Worm (Caenorhabditis elegans): ENCODE measurements around the gene clc-24.

The clc-24 gene

DNA sequence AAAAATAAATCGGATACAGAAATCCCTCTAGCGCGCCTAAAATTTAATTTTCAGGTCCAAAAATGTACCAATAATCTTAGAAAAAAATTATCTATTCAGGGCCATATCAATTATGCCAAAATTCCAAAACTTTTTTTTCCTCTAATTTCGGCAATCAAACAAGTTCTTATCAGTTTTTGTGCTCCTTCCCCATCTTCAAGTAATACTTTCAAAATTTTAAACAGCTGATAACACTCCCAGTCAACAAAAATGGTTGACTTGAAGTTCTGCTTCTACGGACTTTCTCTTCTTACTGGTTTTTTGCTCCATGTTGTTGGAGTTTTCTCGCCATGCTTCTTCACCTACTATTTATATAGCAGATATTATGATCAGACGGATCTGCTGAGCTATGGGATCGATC, 10.9 kb downstream of the clc-24 start, which contains the start of gene clc-23:
Gene clc-23, plus strand, starts transcription at position 223 of the 400 bp plus-strand sequence.
- TF ChIP-seq unc-39 (tag; optimal IDR thresholded peaks at IDR 0.05) (no peak), nhr-76 (tag; optimal IDR thresholded peaks at IDR 0.05) (no peak), ceh-43 (GFP tag; optimal IDR thresholded peaks at IDR 0.05) (no peak), zip-8 (tag; optimal IDR thresholded peaks at IDR 0.05) (no peak), mep-1 (tag; optimal IDR thresholded peaks at IDR 0.05) (no peak), nhr-2 (tag; optimal IDR thresholded peaks at IDR 0.05) (no peak), tbx-8 (GFP tag; optimal IDR thresholded peaks at IDR 0.05) (no peak), mls-2 (tag; optimal IDR thresholded peaks at IDR 0.05) (no peak), blmp-1 (tag; optimal IDR thresholded peaks at IDR 0.05) (no peak), sptf-1 (tag; optimal IDR thresholded peaks at IDR 0.05) (no peak), nhr-237 (tag; optimal IDR thresholded peaks at IDR 0.05) (no peak), unc-62 (GFP tag; optimal IDR thresholded peaks at IDR 0.05) (no peak), snpc-4 (tag; optimal IDR thresholded peaks at IDR 0.05) (no peak), ceh-83 (GFP tag; optimal IDR thresholded peaks at IDR 0.05) (no peak), lin-13 (tag; optimal IDR thresholded peaks at IDR 0.05) (no peak)

DNA sequence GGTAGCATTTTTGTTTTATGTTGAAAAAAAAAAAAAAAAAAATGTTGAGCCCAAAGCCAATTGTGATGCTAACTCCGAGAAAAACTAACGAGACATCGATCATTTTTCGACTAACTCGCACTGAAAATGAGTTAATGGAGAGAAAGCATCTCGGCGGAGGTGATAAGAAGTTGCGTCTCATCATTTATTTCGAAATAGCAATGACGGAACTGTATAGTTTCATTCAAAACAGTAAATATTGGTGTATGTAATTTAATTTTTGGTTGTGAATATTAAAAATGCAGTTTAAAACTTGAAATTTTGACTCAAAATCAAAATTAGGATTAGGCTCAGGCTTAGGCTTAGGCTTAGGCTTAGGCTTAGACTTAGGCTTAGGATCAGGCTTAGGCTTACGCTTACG, 16.4 kb downstream of the clc-24 start, which contains the start of gene clc-25:
Gene clc-25, minus strand, starts transcription at position 101 of the 400 bp plus-strand sequence.
- TF ChIP-seq nhr-2 (tag; optimal IDR thresholded peaks at IDR 0.05) (no peak), flh-1 (GFP tag; optimal IDR thresholded peaks at IDR 0.05) (no peak), snpc-4 (tag; optimal IDR thresholded peaks at IDR 0.05) (no peak), M03D4.4 (tag; optimal IDR thresholded peaks at IDR 0.05) (no peak), elt-3 (tag; optimal IDR thresholded peaks at IDR 0.05) (no peak), sem-2 (GFP tag; optimal IDR thresholded peaks at IDR 0.05) (no peak), nhr-76 (tag; optimal IDR thresholded peaks at IDR 0.05) (no peak), mab-5 (tag; optimal IDR thresholded peaks at IDR 0.05) (no peak), zip-8 (tag; optimal IDR thresholded peaks at IDR 0.05) (no peak), bed-3 (GFP tag; optimal IDR thresholded peaks at IDR 0.05) (no peak), nhr-28 (tag; optimal IDR thresholded peaks at IDR 0.05) (no peak), nhr-237 (tag; optimal IDR thresholded peaks at IDR 0.05) (no peak), ztf-11 (tag; optimal IDR thresholded peaks at IDR 0.05) (no peak), ceh-39 (tag; optimal IDR thresholded peaks at IDR 0.05) (no peak), mep-1 (tag; optimal IDR thresholded peaks at IDR 0.05) (no peak), ceh-83 (GFP tag; optimal IDR thresholded peaks at IDR 0.05) (no peak), sptf-1 (tag; optimal IDR thresholded peaks at IDR 0.05) (no peak)

- no peak for TF ChIP-seq pha-4 (tag; optimal IDR thresholded peaks at IDR 0.05)
- no peak for TF ChIP-seq nhr-2 (tag; optimal IDR thresholded peaks at IDR 0.05)
- no peak for TF ChIP-seq lin-13 (tag; optimal IDR thresholded peaks at IDR 0.05)
- no peak for TF ChIP-seq flh-1 (GFP tag; optimal IDR thresholded peaks at IDR 0.05)
- no peak for TF ChIP-seq snpc-4 (tag; optimal IDR thresholded peaks at IDR 0.05)
- no peak for TF ChIP-seq ham-2 (GFP tag; optimal IDR thresholded peaks at IDR 0.05)
- TF ChIP-seq lsy-2 (tag; optimal IDR thresholded peaks at IDR 0.05) = no peak
- no peak for TF ChIP-seq drap-1 (GFP tag; optimal IDR thresholded peaks at IDR 0.05)
- TF ChIP-seq ces-1 (GFP tag; optimal IDR thresholded peaks at IDR 0.05) = no peak
- no peak for TF ChIP-seq mep-1 (tag; optimal IDR thresholded peaks at IDR 0.05)
- TF ChIP-seq sem-2 (GFP tag; optimal IDR thresholded peaks at IDR 0.05) = no peak
- TF ChIP-seq unc-120 (tag; optimal IDR thresholded peaks at IDR 0.05; ENCODE audit: poor library complexity, severe bottlenecking) = no peak
- TF ChIP-seq nhr-28 (tag; optimal IDR thresholded peaks at IDR 0.05) = no peak
These were observed 18.4 kb downstream of the clc-24 start for ce11 chrIII:1028233-1028632.

- TF ChIP-seq elt-3 (tag; optimal IDR thresholded peaks at IDR 0.05) = no peak
- TF ChIP-seq unc-62 (GFP tag; optimal IDR thresholded peaks at IDR 0.05) = no peak
These were observed 21.1 kb downstream of the clc-24 start, which contains the start of the genes clc-26 and E_BE45912.2 for ce11 chrIII:1030965-1031364. Gene clc-26, minus strand, starts transcription at chrIII:1031065. Gene E_BE45912.2, minus strand, starts transcription at chrIII:1031103.

- no peak for TF ChIP-seq sem-2 (GFP tag; optimal IDR thresholded peaks at IDR 0.05)
- no peak for TF ChIP-seq unc-62 (GFP tag; optimal IDR thresholded peaks at IDR 0.05)
- no peak for TF ChIP-seq unc-39 (tag; optimal IDR thresholded peaks at IDR 0.05)
- TF ChIP-seq ceh-83 (GFP tag; optimal IDR thresholded peaks at IDR 0.05) = no peak
- no peak for TF ChIP-seq hlh-1 (tag; optimal IDR thresholded peaks at IDR 0.05)
- no peak for TF ChIP-seq elt-3 (tag; optimal IDR thresholded peaks at IDR 0.05)
These were observed 25.0 kb downstream of the clc-24 start for ce11 chrIII:1034853-1035252.

Data from whole organism, mixed stage, embryonic.